Worm (Caenorhabditis elegans) whole organism, mixed stage, embryonic: ENCODE results near the gene exp-1.

Source experiments
- M03D4.4 ChIP-seq: sonication (generic microtip); optimal IDR thresholded peaks from 2 replicates; lab custom pipeline; 2017; ENCODE audit warnings: mild to moderate bottlenecking, missing genetic modification characterization, missing compliant biosample characterization
- bed-3 ChIP-seq: fragments of 200-800 bp; sonication (Bioruptor generic); optimal IDR thresholded peaks from 3 replicates; lab custom pipeline; 2018; ENCODE audit warnings: mild to moderate bottlenecking, missing genetic modification characterization, moderate library complexity, missing compliant biosample characterization
- blmp-1 ChIP-seq: fragments of 150-350 bp; optimal IDR thresholded peaks from 2 replicates; lab custom pipeline; 2014; ENCODE audit warnings: missing biosample characterization, missing genetic modification characterization
- ceh-83 ChIP-seq: fragments of 200-800 bp; sonication (Bioruptor generic); optimal IDR thresholded peaks from 2 replicates; lab custom pipeline; 2018; ENCODE audit warnings: mild to moderate bottlenecking, missing genetic modification characterization, missing compliant biosample characterization
- ces-1 ChIP-seq: fragments of 150-350 bp; optimal IDR thresholded peaks from 2 replicates; lab custom pipeline; 2014; ENCODE audit warnings: missing biosample characterization, missing genetic modification reagents, missing genetic modification characterization
- cnd-1 ChIP-seq: fragments of 200-800 bp; sonication (Bioruptor generic); optimal IDR thresholded peaks from 2 replicates; lab custom pipeline; 2018; ENCODE audit warnings: mild to moderate bottlenecking, missing genetic modification characterization, missing compliant biosample characterization
- drap-1 ChIP-seq: fragments of 200-800 bp; sonication (Bioruptor generic); optimal IDR thresholded peaks from 3 replicates; lab custom pipeline; 2018; ENCODE audit warnings: mild to moderate bottlenecking, missing genetic modification characterization, missing compliant biosample characterization
- elt-1 ChIP-seq: sonication (generic microtip); optimal IDR thresholded peaks from 2 replicates; lab custom pipeline; 2017; ENCODE audit warnings: missing genetic modification characterization, mild to moderate bottlenecking, missing compliant biosample characterization, antibody characterized with exemption, moderate library complexity, borderline replicate concordance; ENCODE audit not compliant: insufficient read depth
- flh-1 ChIP-seq: fragments of 200-800 bp; sonication (Bioruptor generic); optimal IDR thresholded peaks from 2 replicates; lab custom pipeline; 2018; ENCODE audit warnings: mild to moderate bottlenecking, missing genetic modification characterization, moderate library complexity, missing compliant biosample characterization
- ham-2 ChIP-seq: fragments of 200-800 bp; sonication (Bioruptor generic); optimal IDR thresholded peaks from 2 replicates; lab custom pipeline; 2018; ENCODE audit warnings: mild to moderate bottlenecking, missing genetic modification characterization, missing compliant biosample characterization
- hlh-1 ChIP-seq: fragments of 150-350 bp; optimal IDR thresholded peaks from 2 replicates; lab custom pipeline; 2014; ENCODE audit warnings: missing biosample characterization, missing genetic modification reagents, missing genetic modification characterization
- lin-13 ChIP-seq: fragments of 150-350 bp; optimal IDR thresholded peaks from 2 replicates; lab custom pipeline; 2014; ENCODE audit warnings: missing biosample characterization, missing genetic modification characterization
- lin-32 ChIP-seq: fragments of 200-800 bp; sonication (Bioruptor generic); optimal IDR thresholded peaks from 2 replicates; lab custom pipeline; 2018; ENCODE audit warnings: mild to moderate bottlenecking, missing genetic modification characterization, missing compliant biosample characterization
- lsy-2 ChIP-seq: fragments of 150-350 bp; optimal IDR thresholded peaks from 2 replicates; lab custom pipeline; 2014; ENCODE audit warnings: missing biosample characterization, missing genetic modification characterization
- mab-5 ChIP-seq: fragments of 150-350 bp; optimal IDR thresholded peaks from 2 replicates; lab custom pipeline; 2014; ENCODE audit warnings: missing biosample characterization, missing genetic modification characterization
- mep-1 ChIP-seq: fragments of 150-350 bp; optimal IDR thresholded peaks from 2 replicates; lab custom pipeline; 2017; ENCODE audit warnings: missing biosample characterization, missing genetic modification reagents, missing genetic modification characterization, inconsistent platforms
- mls-2 ChIP-seq: sonication (generic microtip); optimal IDR thresholded peaks from 2 replicates; lab custom pipeline; 2016; ENCODE audit warnings: mild to moderate bottlenecking, missing genetic modification characterization, moderate library complexity, missing compliant biosample characterization
- nhr-12 ChIP-seq: fragments of 150-350 bp; optimal IDR thresholded peaks from 2 replicates; lab custom pipeline; 2014; ENCODE audit warnings: missing biosample characterization, missing genetic modification characterization
- nhr-237 ChIP-seq: fragments of 150-350 bp; optimal IDR thresholded peaks from 2 replicates; lab custom pipeline; 2014; ENCODE audit warnings: missing biosample characterization, missing genetic modification characterization
- nhr-28 ChIP-seq: fragments of 150-350 bp; optimal IDR thresholded peaks from 2 replicates; lab custom pipeline; 2014; ENCODE audit warnings: missing biosample characterization, missing genetic modification characterization
- nhr-76 ChIP-seq: sonication (generic microtip); optimal IDR thresholded peaks from 2 replicates; lab custom pipeline; 2017; ENCODE audit warnings: missing biosample characterization, missing genetic modification characterization
- pha-4 ChIP-seq: fragments of 150-350 bp; optimal IDR thresholded peaks from 2 replicates; lab custom pipeline; 2018; ENCODE audit warnings: missing biosample characterization, missing genetic modification reagents, missing genetic modification characterization
- sem-2 ChIP-seq: fragments of 200-800 bp; sonication (Bioruptor generic); optimal IDR thresholded peaks from 2 replicates; lab custom pipeline; 2018; ENCODE audit warnings: mild to moderate bottlenecking, missing genetic modification characterization, missing compliant biosample characterization
- snpc-4 ChIP-seq: fragments of 150-350 bp; optimal IDR thresholded peaks from 2 replicates; lab custom pipeline; 2014; ENCODE audit warnings: missing biosample characterization, missing genetic modification characterization
- sptf-1 ChIP-seq: sonication (generic microtip); optimal IDR thresholded peaks from 2 replicates; lab custom pipeline; 2017; ENCODE audit warnings: mild to moderate bottlenecking, missing genetic modification characterization, moderate library complexity, missing compliant biosample characterization
- unc-39 ChIP-seq: fragments of 150-350 bp; optimal IDR thresholded peaks from 2 replicates; lab custom pipeline; 2014; ENCODE audit warnings: missing biosample characterization, missing genetic modification characterization
- unc-62 ChIP-seq: fragments of 150-350 bp; optimal IDR thresholded peaks from 2 replicates; lab custom pipeline; 2014; ENCODE audit warnings: missing biosample characterization, missing genetic modification reagents, missing genetic modification characterization
- zip-8 ChIP-seq: fragments of 150-350 bp; optimal IDR thresholded peaks from 2 replicates; lab custom pipeline; 2014; ENCODE audit warnings: missing biosample characterization, missing genetic modification characterization
- ztf-11 ChIP-seq: fragments of 150-350 bp; optimal IDR thresholded peaks from 2 replicates; lab custom pipeline; 2014; ENCODE audit warnings: missing biosample characterization, missing genetic modification characterization

exp-1 gene

DNA sequence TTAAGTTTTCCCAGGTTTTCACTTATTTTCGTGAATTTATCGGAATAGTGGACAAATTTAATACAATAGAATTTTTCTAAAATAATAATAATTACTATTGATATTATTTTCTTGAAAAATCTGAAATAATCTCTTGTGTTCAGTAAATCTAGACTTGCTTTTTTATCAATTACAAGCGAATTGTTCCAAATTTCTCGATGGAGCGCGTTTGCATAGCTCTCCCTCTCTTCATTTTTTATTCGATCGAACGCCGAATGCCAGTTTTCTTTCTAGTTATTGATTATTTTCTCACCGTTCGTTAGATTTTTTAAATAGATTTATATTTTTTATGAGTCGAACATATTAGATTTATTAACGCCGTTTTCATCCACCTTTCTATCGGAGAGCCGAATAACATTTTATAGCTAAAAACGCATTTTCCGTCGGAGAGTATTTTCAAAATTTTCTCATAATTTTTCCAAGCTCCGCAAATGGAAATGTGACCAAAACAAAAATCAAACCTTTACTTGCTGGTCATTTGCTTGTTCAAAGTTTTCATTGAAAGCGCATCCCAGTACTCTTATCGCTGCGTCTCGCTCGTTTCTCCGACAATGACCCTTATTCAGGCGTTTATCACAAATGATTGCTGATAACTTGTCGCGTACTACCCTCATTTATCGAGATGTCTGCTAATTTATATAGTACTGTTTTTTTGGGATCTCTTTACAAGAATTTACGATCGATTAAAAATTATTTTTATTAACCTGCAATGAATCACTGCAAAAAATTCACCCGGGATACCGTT is 38.1 kb downstream of the exp-1 start:
- TF ChIP-seq M03D4.4 (tag; lab: Kevin White, UChicago) (no peak), nhr-12 (tag; lab: Kevin White, UChicago) (no peak)

DNA sequence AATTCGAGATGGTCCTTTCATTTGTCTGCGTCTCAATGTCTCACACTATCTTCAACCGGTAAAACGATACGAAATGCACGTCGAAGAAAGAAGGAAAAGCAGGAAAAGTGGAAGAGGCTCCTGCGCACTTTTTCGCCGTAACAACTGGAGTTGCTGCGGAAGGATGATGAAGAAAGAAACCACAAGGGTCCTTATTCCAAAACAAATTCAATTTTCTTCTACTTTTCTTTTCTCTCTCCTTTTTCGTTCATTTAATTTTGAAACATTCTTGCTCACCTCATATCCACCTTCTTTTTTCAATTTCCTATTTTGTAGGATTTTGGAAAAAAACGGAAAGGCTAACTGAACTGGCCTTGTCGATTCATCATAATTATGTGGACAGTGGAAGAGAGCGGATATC is 40.3 kb downstream of the exp-1 start:
- TF ChIP-seq ces-1: peak; percentile 92
- TF ChIP-seq mab-5 (tag; lab: Kevin White, UChicago): no peak

DNA sequence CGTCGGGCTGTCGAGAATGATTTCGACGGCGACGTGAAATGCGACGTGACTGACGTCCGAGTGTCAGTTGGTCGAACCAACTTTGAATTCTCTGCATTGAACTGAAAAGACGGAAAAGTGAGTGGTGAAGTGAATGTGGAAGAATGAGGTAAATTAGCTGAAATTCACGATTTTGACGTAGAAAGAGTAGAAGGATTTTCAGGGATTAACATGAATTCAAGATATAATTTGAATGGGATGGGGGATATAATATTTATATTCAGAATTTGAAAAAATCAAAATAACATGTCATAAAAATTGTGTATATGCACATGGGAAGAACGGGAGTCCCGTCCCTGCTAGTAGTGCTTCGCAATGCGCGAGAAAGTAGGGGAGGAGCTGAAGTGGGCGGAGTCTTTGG is 42.7 kb downstream of the exp-1 start, which contains the start of gene C29H12.6:
Gene C29H12.6, minus strand, starts transcription at position 101 of the 400 bp plus-strand sequence.
- TF ChIP-seq nhr-28 (tag; lab: Kevin White, UChicago): no peak
- TF ChIP-seq ham-2 (GFP tag; lab: Kevin White, UChicago): no peak
- TF ChIP-seq blmp-1 (tag; lab: Kevin White, UChicago): no peak
- TF ChIP-seq lin-32 (GFP tag; lab: Kevin White, UChicago): no peak
- TF ChIP-seq lsy-2: no peak
- no peak for TF ChIP-seq mep-1 (tag; lab: Kevin White, UChicago)
- no peak for TF ChIP-seq nhr-237 (tag; lab: Kevin White, UChicago)
- TF ChIP-seq pha-4 (tag; lab: Kevin White, UChicago): no peak
- no peak for TF ChIP-seq zip-8 (tag; lab: Kevin White, UChicago)
- TF ChIP-seq cnd-1: no peak
- TF ChIP-seq flh-1 (GFP tag; lab: Kevin White, UChicago): no peak
- TF ChIP-seq unc-62 (GFP tag; lab: Kevin White, UChicago): no peak
- no peak for TF ChIP-seq hlh-1 (tag; lab: Kevin White, UChicago)
- TF ChIP-seq ztf-11 (tag; lab: Kevin White, UChicago): no peak
- no peak for TF ChIP-seq sptf-1 (tag; lab: Kevin White, UChicago)
- no peak for TF ChIP-seq elt-1 (tag; lab: Kevin White, UChicago)
- TF ChIP-seq, all 35 proteins: peak for 0

DNA sequence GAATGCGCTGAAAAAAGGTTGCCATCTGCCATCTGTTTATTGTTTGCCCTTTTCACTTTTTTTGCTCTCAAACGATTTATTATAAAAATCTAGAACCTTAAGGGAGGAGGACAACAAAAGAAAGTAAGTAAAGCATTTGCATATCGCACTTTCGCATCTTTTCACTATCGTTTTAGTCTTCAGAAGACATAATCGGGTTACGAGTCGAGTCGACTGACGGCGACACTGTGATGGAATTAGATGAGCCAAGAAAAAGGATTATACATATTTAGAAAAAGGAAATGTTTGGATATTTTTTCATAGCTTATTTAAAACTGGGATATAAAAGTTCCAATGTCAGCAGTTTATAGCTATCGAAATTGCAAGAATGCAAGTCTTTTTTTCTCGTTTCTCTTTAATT is 44.2 kb downstream of the exp-1 start:
- TF ChIP-seq flh-1 (GFP tag; lab: Kevin White, UChicago): no peak
- no peak for TF ChIP-seq zip-8 (tag; lab: Kevin White, UChicago)
- peak; percentile 98 for TF ChIP-seq ces-1
- TF ChIP-seq, all 35 proteins: peak for 1

DNA sequence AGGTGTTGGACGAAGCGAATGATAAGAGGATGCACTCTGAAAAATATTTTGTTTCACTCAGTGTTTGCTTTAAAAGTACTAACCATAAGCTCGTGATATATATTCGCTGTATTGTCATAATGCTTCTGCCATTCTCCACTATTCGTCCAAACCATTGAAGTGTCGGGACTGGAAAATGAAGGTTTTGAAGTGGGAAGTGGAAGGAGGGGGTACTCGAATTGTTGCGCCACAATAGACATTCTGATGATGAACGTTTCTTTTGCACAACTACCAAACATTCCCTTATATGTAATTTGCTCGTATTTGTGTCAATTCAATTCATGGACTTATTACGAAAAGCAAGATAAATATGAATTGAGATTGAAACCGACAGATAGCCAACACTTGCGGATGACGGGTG is 45.6 kb downstream of the exp-1 start:
- TF ChIP-seq bed-3 (GFP tag; lab: Kevin White, UChicago): no peak
- no peak for TF ChIP-seq mls-2 (tag; lab: Kevin White, UChicago)
- no peak for TF ChIP-seq zip-8 (tag; lab: Kevin White, UChicago)
- no peak for TF ChIP-seq ces-1
- TF ChIP-seq nhr-12 (tag; lab: Kevin White, UChicago): no peak
- no peak for TF ChIP-seq lin-32 (GFP tag; lab: Kevin White, UChicago)
- no peak for TF ChIP-seq unc-62 (GFP tag; lab: Kevin White, UChicago)
- no peak for TF ChIP-seq nhr-76 (tag; lab: Kevin White, UChicago)
- TF ChIP-seq hlh-1 (tag; lab: Kevin White, UChicago): no peak
- no peak for TF ChIP-seq ceh-83 (GFP tag; lab: Kevin White, UChicago)
- TF ChIP-seq ztf-11 (tag; lab: Kevin White, UChicago): no peak
- no peak for TF ChIP-seq lin-13
- TF ChIP-seq drap-1: no peak
- TF ChIP-seq elt-1 (tag; lab: Kevin White, UChicago): no peak
- no peak for TF ChIP-seq sem-2 (GFP tag; lab: Kevin White, UChicago)
- no peak for TF ChIP-seq flh-1 (GFP tag; lab: Kevin White, UChicago)
- TF ChIP-seq ham-2 (GFP tag; lab: Kevin White, UChicago): no peak
- no peak for TF ChIP-seq lsy-2
- no peak for TF ChIP-seq nhr-237 (tag; lab: Kevin White, UChicago)

DNA sequence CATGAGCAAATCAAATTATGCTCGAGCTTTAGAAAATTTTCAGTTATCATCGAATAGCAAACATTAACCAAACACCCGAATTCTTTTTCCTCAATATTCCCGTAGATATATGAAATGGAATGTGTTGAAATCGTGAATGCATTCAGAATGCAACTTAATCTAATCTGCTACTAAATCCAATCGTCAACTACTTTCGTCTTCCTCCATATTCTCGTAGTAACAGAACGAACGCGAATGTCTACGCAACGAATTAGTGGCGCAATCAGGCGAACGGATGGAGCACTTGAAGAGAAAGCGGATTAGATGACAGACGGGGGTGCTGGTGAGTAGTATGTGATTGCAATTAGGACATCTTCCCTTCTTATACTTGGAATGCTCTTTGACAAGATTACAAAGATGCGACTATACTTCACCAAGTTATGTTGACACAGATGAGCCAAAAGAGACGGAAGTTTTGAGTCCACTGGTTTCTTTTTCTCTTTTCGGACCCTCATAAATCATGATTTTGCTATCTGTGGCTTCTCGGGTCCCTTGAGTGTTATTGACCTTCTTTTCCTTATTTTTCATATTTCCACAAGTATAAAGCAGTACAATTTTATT is 47.0 kb downstream of the exp-1 start:
- TF ChIP-seq sptf-1 (tag; lab: Kevin White, UChicago): no peak
- TF ChIP-seq snpc-4 (tag; lab: Kevin White, UChicago): no peak
- no peak for TF ChIP-seq bed-3 (GFP tag; lab: Kevin White, UChicago)
- TF ChIP-seq unc-39 (tag; lab: Kevin White, UChicago): no peak
- peak; percentile 22 for TF ChIP-seq unc-62 (GFP tag; lab: Kevin White, UChicago)
- TF ChIP-seq elt-1 (tag; lab: Kevin White, UChicago): no peak
- TF ChIP-seq mab-5 (tag; lab: Kevin White, UChicago): no peak
- TF ChIP-seq ham-2 (GFP tag; lab: Kevin White, UChicago): no peak
- peak; percentile 99 for TF ChIP-seq ces-1
- peak; percentile 5 for TF ChIP-seq mls-2 (tag; lab: Kevin White, UChicago)
- TF ChIP-seq blmp-1 (tag; lab: Kevin White, UChicago): no peak
- peak; percentile 28 for TF ChIP-seq zip-8 (tag; lab: Kevin White, UChicago)
